Worm (Caenorhabditis elegans) whole organism, young adult: ENCODE data around the gene aat-8.

ENCODE experiments used
- F22D6.2 ChIP-seq: sonication (generic microtip); optimal IDR thresholded peaks from 2 replicates; lab custom pipeline; 2016; ENCODE audit warnings: mild to moderate bottlenecking, missing genetic modification characterization, missing compliant biosample characterization
- K11D2.4 ChIP-seq: fragments of 200-800 bp; sonication (Bioruptor generic); IDR thresholded peaks from 2 replicates; pipeline ENCODE4 v1.3.6; 2022; ENCODE audit warnings: missing genetic modification reagents, missing genetic modification characterization, missing compliant biosample characterization
- T26A5.8 ChIP-seq: sonication (generic microtip); optimal IDR thresholded peaks from 2 replicates; lab custom pipeline; 2016; ENCODE audit warnings: missing genetic modification characterization, missing compliant biosample characterization
- akir-1 ChIP-seq: fragments of 200-800 bp; sonication (Bioruptor generic); optimal IDR thresholded peaks from 2 replicates; lab custom pipeline; 2018; ENCODE audit warnings: mild to moderate bottlenecking, missing genetic modification characterization, moderate library complexity, missing compliant biosample characterization
- lin-54 ChIP-seq: fragments of 200-800 bp; sonication (Bioruptor generic); optimal IDR thresholded peaks from 2 replicates; lab custom pipeline; 2018; ENCODE audit warnings: mild to moderate bottlenecking, missing genetic modification characterization, missing compliant biosample characterization
- unc-62 ChIP-seq: fragments of 150-350 bp; optimal IDR thresholded peaks from 2 replicates; lab custom pipeline; 2014; ENCODE audit warnings: missing biosample characterization, missing genetic modification reagents, missing genetic modification characterization

- no peak for TF ChIP-seq akir-1 (GFP tag; lab: Kevin White, UChicago)
- no peak for TF ChIP-seq unc-62 (GFP tag; lab: Kevin White, UChicago)
- TF ChIP-seq K11D2.4: no peak
- TF ChIP-seq lin-54: no peak
- TF ChIP-seq T26A5.8: no peak
- TF ChIP-seq F22D6.2: no peak
Observed at ce11 chrIV:3844584-3844983, 20.3 kb downstream of the aat-8 start.
